Fruit fly (Drosophila melanogaster): ENCODE measurements around the gene JMJD5.

The JMJD5 gene

DNA sequence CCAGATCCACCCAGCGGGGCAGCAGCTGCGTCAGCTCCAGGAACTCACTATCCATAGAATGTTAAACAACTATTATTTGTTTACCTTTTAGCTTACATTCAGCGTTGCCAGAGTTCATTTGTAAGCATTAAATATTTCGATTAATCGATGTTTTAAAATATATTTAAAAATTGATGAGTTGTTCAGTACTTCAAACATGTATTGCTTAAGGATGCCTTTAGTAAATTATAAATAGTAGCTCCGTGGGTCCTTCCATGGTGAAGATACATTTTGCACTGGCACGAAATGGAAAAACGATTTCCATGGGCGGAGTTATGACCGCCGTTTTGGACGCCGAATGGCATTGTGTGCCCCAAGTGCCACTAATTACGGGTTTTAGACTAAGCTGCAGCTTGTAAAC, at the start of gene JMJD5, which contains the start of gene Gr61a:
TSS of gene JMJD5 (minus strand) at position 101 of the 400 bp plus-strand sequence.
TSS of gene Gr61a (plus strand) at position 192 of the 400 bp plus-strand sequence.
- TF ChIP-seq cnc (optimal IDR thresholded peaks at IDR 0.05) (no peak), CG11617 (GFP tag; optimal IDR thresholded peaks at IDR 0.05) (no peak), ovo (GFP tag; optimal IDR thresholded peaks at IDR 0.05) (no peak), Crg-1 (GFP tag; optimal IDR thresholded peaks at IDR 0.05) (no peak), toe (GFP tag; optimal IDR thresholded peaks at IDR 0.05) (no peak), tj (GFP tag; optimal IDR thresholded peaks at IDR 0.05) (no peak), CG14711 (tag; optimal IDR thresholded peaks at IDR 0.05) (no peak), Mnt (GFP tag; optimal IDR thresholded peaks at IDR 0.05) (no peak), Hr96 (GFP tag; optimal IDR thresholded peaks at IDR 0.05) (no peak), cic (GFP tag; optimal IDR thresholded peaks at IDR 0.05) (no peak), pad (GFP tag; optimal IDR thresholded peaks at IDR 0.05) (no peak), Clk (GFP tag; optimal IDR thresholded peaks at IDR 0.05) (no peak), CG7101 (tag; optimal IDR thresholded peaks at IDR 0.05) (no peak), CG5204 (GFP tag; optimal IDR thresholded peaks at IDR 0.05) (no peak), CG1620 (GFP tag; optimal IDR thresholded peaks at IDR 0.05) (no peak), bab1 (GFP tag; optimal IDR thresholded peaks at IDR 0.05) (no peak), CG33017 (tag; optimal IDR thresholded peaks at IDR 0.05) (no peak)

DNA sequence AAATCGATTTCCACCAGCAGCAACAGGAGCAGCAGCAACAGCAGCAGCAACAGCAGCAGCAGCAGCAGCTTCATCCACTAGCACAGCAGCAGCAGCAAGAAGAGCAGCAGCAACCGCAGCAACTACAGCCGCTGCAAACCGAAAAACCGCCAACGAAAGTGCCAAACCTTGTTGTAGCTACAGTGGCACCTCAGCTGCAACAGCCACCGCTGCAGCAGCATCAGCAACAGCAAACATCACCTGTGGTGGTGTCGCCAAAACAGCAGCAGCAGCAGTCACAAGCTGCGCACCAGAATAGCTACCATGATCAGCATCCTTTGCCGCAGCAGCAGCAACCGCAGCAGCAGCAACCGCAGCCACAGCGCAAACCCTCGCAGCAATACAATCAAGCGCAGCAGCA, 47.2 kb upstream of the JMJD5 start:
- no peak for TF ChIP-seq CG1620 (GFP tag; optimal IDR thresholded peaks at IDR 0.05)
- no peak for TF ChIP-seq cic (GFP tag; optimal IDR thresholded peaks at IDR 0.05)
- no peak for TF ChIP-seq bab1 (GFP tag; optimal IDR thresholded peaks at IDR 0.05)
- TF ChIP-seq CG11617 (GFP tag; optimal IDR thresholded peaks at IDR 0.05), result no peak
- no peak for TF ChIP-seq pad (GFP tag; optimal IDR thresholded peaks at IDR 0.05)
- no peak for TF ChIP-seq Mnt (GFP tag; optimal IDR thresholded peaks at IDR 0.05)
- no peak for TF ChIP-seq CG7045 (GFP tag; optimal IDR thresholded peaks at IDR 0.05)
- TF ChIP-seq kay (GFP tag; ENCODE audit: borderline replicate concordance), result no peak
- TF ChIP-seq toe (GFP tag; optimal IDR thresholded peaks at IDR 0.05), result no peak

DNA sequence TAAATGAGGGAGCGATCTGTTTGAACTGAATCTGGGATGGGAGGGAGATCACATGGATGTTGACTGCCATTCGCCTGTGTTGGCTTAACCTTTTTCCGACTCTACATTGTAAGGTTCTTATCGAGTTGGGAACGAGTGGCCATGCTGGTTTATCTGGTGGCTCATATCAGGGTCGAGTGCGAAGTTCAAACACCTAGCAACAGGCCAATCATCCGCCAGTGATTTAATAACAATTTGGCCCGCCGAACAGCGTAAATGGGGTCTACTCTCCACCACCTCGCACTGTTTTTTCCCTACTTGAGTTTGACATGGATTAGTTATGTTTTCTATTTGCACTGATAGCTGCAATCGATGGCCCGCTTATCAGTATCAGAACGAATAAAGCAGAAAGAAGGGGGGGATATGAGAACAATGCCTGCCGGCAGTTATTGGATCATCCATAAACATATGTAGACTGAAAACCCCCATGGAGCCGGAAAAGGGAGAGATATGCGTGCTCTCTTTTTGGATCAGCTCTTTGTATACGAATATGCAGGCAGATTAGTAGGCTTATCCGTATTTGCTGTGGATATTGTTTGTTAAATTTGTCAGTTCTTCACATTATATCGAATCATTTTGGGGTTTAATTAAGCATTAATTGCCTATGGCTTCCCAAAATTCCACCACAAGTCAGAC, 46.4 kb upstream of the JMJD5 start:
- TF ChIP-seq ovo (GFP tag; optimal IDR thresholded peaks at IDR 0.05) (no peak), CG12768 (GFP tag; optimal IDR thresholded peaks at IDR 0.05) (peak; percentile 24), pad (GFP tag; optimal IDR thresholded peaks at IDR 0.05) (peak; percentile 7), cnc (optimal IDR thresholded peaks at IDR 0.05) (no peak), CG7045 (GFP tag; optimal IDR thresholded peaks at IDR 0.05) (peak; percentile 1)

DNA sequence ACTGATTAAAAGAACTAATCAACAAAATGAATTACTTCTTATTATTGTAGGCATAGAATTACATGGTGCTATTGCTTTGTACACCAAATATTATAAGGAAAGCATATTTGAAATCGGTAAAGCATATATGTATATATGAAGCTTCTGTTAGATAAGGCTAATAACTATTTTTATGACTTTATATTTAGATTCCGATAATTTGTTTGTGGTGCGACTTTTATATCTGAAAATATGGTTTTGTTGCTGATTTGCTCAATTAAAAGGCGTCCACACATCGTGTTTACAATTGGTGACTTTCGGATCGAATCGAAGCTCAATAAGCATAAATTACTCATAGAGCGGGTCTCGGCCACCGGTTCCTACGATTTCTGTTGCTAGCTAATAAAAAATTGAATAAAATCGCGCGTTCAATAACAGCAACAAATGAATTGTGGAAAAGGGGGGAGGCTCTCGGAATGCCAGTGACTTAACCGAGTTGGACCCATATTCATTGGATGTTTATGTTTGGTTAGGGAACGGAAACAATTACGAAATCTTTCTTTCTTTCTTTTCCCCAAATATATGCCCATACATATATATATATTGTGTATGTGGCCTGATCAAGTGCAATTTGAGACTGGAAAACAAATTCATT, 44.6 kb upstream of the JMJD5 start:
- TF ChIP-seq Mnt (GFP tag; optimal IDR thresholded peaks at IDR 0.05) (no peak), CG12768 (GFP tag; optimal IDR thresholded peaks at IDR 0.05) (no peak), Clk (GFP tag; optimal IDR thresholded peaks at IDR 0.05) (no peak), tj (GFP tag; optimal IDR thresholded peaks at IDR 0.05) (peak; percentile 66), toe (GFP tag; optimal IDR thresholded peaks at IDR 0.05) (no peak)

DNA sequence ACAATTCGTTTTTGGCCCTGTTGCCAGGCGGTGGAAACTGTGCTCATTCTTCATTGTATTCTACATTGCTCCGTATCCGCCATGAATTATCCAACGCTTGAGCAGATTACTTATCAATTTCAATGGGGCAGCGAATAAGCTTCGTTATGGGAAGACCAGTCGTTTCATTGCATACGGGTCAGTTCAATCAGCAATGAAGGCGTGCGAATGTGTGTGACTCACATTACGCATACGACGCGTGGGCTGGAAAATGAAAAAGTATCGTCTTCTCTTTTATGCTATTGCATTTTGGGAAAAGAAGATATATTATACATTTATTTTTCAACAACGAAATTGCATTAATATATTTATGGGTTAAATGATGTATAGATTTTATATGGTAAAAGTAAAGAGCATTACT, 43.8 kb upstream of the JMJD5 start:
- TF ChIP-seq cic (GFP tag; optimal IDR thresholded peaks at IDR 0.05) (no peak), CG33017 (tag; optimal IDR thresholded peaks at IDR 0.05) (no peak), CG7101 (tag; optimal IDR thresholded peaks at IDR 0.05) (no peak), kay (GFP tag; ENCODE audit: borderline replicate concordance) (peak; percentile 79)

DNA sequence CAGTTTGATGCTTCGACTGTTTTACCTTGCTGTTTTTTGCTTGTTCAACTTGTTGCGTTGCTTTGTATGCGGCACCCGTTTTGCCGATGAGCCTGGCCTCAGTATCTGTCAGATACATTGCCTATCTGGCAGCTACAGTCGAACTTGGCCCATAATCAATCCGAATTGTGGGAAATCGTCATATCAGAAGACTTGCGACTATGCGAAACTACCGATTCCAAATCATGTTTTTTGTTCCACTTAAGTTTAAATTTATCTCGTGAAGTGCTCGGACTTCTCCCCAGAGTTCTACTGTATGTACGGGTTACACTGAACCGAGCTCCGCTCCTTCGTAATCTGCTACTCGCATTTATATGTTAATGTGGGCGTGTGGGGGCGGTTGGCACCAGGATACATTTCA, 43.1 kb upstream of the JMJD5 start:
- TF ChIP-seq cnc (optimal IDR thresholded peaks at IDR 0.05) (no peak), ovo (GFP tag; optimal IDR thresholded peaks at IDR 0.05) (no peak), CG7045 (GFP tag; optimal IDR thresholded peaks at IDR 0.05) (no peak), cic (GFP tag; optimal IDR thresholded peaks at IDR 0.05) (no peak), CG12768 (GFP tag; optimal IDR thresholded peaks at IDR 0.05) (no peak), CG11617 (GFP tag; optimal IDR thresholded peaks at IDR 0.05) (no peak), Mnt (GFP tag; optimal IDR thresholded peaks at IDR 0.05) (no peak), CG14711 (tag; optimal IDR thresholded peaks at IDR 0.05) (no peak), CG33017 (tag; optimal IDR thresholded peaks at IDR 0.05) (no peak), kay (GFP tag; ENCODE audit: borderline replicate concordance) (no peak), CG5204 (GFP tag; optimal IDR thresholded peaks at IDR 0.05) (no peak), toe (GFP tag; optimal IDR thresholded peaks at IDR 0.05) (no peak), CG1620 (GFP tag; optimal IDR thresholded peaks at IDR 0.05) (no peak)

DNA sequence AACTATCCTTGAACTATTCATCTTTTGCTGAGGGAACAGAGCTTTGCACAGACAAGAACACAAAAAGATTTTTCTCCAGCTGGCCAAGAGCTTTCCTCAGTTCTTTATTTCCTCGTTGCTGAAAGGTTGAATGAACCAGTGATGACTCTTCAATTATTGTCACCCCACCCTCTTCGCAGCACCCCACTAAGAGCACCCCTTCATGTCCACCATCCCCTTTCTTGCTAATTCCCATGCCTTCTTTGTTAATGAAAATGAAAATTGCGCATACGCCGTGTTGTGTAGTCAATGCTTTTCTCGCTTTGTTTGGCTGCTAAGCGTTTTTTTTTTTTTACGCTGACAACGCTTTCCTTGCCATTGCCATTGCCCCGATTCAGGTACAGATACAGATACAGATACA, 42.6 kb upstream of the JMJD5 start:
- TF ChIP-seq tj (GFP tag; optimal IDR thresholded peaks at IDR 0.05) (peak; percentile 83), CG5204 (GFP tag; optimal IDR thresholded peaks at IDR 0.05) (no peak), Crg-1 (GFP tag; optimal IDR thresholded peaks at IDR 0.05) (no peak), Mnt (GFP tag; optimal IDR thresholded peaks at IDR 0.05) (no peak), ovo (GFP tag; optimal IDR thresholded peaks at IDR 0.05) (no peak)

Data from whole organism, adult.